Worm (Caenorhabditis elegans): ENCODE results near the gene srlf-4.

Gene srlf-4

DNA sequence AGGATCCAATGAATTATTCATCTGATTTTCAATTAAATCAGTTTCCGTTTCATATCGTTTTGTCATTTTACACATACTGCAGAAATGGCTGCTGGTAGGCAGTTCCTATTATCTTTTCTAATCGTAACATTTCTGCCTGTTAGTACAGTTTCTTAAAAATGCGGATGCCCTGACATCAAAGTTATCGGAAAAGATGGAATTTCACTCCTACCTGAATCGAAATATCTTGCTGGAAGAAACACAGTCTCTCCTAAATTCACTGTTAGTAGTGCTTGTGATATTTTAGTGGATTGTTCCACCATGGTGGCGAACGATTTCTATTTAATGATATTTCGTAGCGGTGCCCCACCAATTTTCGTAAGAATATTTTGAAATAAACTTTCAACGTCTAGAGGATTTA, 24.2 kb upstream of the srlf-4 start, which contains the start of gene F55G11.10:
TSS of gene F55G11.10 (plus strand) at position 301 of the 400 bp plus-strand sequence.
- TF ChIP-seq mls-2 (tag; optimal IDR thresholded peaks at IDR 0.05): no peak
- no peak for TF ChIP-seq drap-1 (GFP tag; optimal IDR thresholded peaks at IDR 0.05)
- no peak for TF ChIP-seq M03D4.4 (tag; optimal IDR thresholded peaks at IDR 0.05)
- TF ChIP-seq lsy-2 (tag; optimal IDR thresholded peaks at IDR 0.05): no peak
- no peak for TF ChIP-seq ceh-43 (GFP tag; optimal IDR thresholded peaks at IDR 0.05)
- no peak for TF ChIP-seq blmp-1 (tag; optimal IDR thresholded peaks at IDR 0.05)
- TF ChIP-seq sptf-1 (tag; optimal IDR thresholded peaks at IDR 0.05): no peak

DNA sequence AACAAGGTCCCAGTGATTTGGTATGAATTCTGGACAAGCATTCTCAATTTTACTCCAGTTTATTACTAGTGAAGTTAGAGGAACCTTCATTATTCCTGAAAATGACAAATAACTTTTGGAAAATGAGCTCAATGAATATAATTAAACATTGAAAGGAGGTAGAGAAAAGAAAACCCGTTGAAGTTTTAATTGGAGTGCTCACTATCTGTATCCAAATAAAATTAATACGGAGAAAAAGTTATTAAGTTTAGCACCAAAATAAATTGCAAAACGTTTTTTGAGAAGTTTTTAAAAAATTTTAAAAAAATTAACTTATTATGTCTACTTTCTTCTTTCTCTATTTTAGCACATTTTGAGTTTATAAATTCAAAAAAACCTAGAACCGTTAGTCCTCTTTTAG, 22.3 kb upstream of the srlf-4 start, which contains the start of gene F55G11.1:
TSS of gene F55G11.1 (minus strand) at position 101 of the 400 bp plus-strand sequence.
- no peak for TF ChIP-seq lin-32 (GFP tag; optimal IDR thresholded peaks at IDR 0.05)
- no peak for TF ChIP-seq blmp-1 (tag; optimal IDR thresholded peaks at IDR 0.05)
- no peak for TF ChIP-seq nhr-2 (tag; optimal IDR thresholded peaks at IDR 0.05)
- TF ChIP-seq nhr-28 (tag; optimal IDR thresholded peaks at IDR 0.05): no peak
- no peak for TF ChIP-seq mab-5 (tag; optimal IDR thresholded peaks at IDR 0.05)
- no peak for TF ChIP-seq tbx-8 (GFP tag; optimal IDR thresholded peaks at IDR 0.05)
- TF ChIP-seq unc-62 (GFP tag; optimal IDR thresholded peaks at IDR 0.05): no peak
- no peak for TF ChIP-seq lsy-2 (tag; optimal IDR thresholded peaks at IDR 0.05)
- TF ChIP-seq sem-2 (GFP tag; optimal IDR thresholded peaks at IDR 0.05): no peak
- TF ChIP-seq nhr-12 (tag; optimal IDR thresholded peaks at IDR 0.05): no peak
- TF ChIP-seq unc-39 (tag; optimal IDR thresholded peaks at IDR 0.05): no peak
- no peak for TF ChIP-seq M03D4.4 (tag; optimal IDR thresholded peaks at IDR 0.05)
- no peak for TF ChIP-seq ceh-83 (GFP tag; optimal IDR thresholded peaks at IDR 0.05)
- TF ChIP-seq elt-1 (tag; optimal IDR thresholded peaks at IDR 0.05; ENCODE audit: borderline replicate concordance, insufficient read depth): no peak
- no peak for TF ChIP-seq cnd-1 (tag; optimal IDR thresholded peaks at IDR 0.05)
- TF ChIP-seq drap-1 (GFP tag; optimal IDR thresholded peaks at IDR 0.05): no peak

DNA sequence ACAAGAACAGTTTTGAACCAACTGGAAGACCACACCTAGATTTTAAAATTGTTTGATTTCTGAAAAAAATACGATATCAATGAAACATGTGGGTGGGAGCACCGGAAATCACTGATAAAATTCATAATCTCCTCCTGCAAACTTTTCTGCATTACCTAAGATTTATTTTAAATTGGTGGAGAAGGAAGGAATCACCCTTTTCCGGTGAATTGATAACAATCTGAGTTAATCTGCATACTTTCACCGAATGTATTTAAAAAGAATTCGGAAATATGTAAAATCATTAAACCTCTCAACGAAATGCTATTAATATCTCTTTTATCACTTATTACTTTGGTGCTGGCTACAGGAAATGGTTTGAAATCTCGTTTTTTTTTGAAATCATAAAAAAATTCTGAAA, 18.4 kb upstream of the srlf-4 start, which contains the start of gene dct-19:
TSS of gene dct-19 (plus strand) at position 301 of the 400 bp plus-strand sequence.
- TF ChIP-seq mep-1 (tag; optimal IDR thresholded peaks at IDR 0.05): no peak
- no peak for TF ChIP-seq sem-2 (GFP tag; optimal IDR thresholded peaks at IDR 0.05)
- TF ChIP-seq unc-120 (tag; optimal IDR thresholded peaks at IDR 0.05; ENCODE audit: poor library complexity, severe bottlenecking): no peak
- TF ChIP-seq nhr-12 (tag; optimal IDR thresholded peaks at IDR 0.05): no peak
- TF ChIP-seq mab-5 (tag; optimal IDR thresholded peaks at IDR 0.05): no peak
- no peak for TF ChIP-seq unc-62 (GFP tag; optimal IDR thresholded peaks at IDR 0.05)
- TF ChIP-seq cnd-1 (tag; optimal IDR thresholded peaks at IDR 0.05): no peak
- TF ChIP-seq bed-3 (GFP tag; optimal IDR thresholded peaks at IDR 0.05): no peak
- TF ChIP-seq drap-1 (GFP tag; optimal IDR thresholded peaks at IDR 0.05): no peak
- TF ChIP-seq flh-1 (GFP tag; optimal IDR thresholded peaks at IDR 0.05): no peak
- no peak for TF ChIP-seq snpc-4 (tag; optimal IDR thresholded peaks at IDR 0.05)
- no peak for TF ChIP-seq zip-8 (tag; optimal IDR thresholded peaks at IDR 0.05)
- no peak for TF ChIP-seq nhr-237 (tag; optimal IDR thresholded peaks at IDR 0.05)
- no peak for TF ChIP-seq elt-1 (tag; optimal IDR thresholded peaks at IDR 0.05; ENCODE audit: borderline replicate concordance, insufficient read depth)

DNA sequence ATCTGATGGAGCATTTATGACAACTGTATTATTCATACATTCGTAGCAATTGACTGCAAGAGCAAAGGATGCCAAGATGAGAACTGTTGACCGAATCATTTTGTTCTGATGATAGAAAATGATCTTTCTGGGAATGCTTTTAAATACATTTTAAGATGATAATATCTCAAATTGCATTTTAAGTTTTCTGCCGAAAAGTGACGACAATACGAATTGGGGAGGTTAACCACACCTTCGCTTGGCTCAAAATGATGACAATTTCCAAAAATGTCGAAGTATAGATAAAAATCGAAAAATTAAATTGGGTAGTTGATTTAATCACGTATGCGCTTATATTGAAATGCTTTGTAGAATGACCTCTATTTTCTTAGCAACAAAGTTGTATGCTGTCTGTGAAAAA, 17.0 kb upstream of the srlf-4 start, which contains the start of gene dod-24:
TSS of gene dod-24 (minus strand) at position 101 of the 400 bp plus-strand sequence.
- TF ChIP-seq pha-4 (tag; optimal IDR thresholded peaks at IDR 0.05): no peak
- TF ChIP-seq mab-5 (tag; optimal IDR thresholded peaks at IDR 0.05): no peak
- no peak for TF ChIP-seq mls-2 (tag; optimal IDR thresholded peaks at IDR 0.05)
- TF ChIP-seq drap-1 (GFP tag; optimal IDR thresholded peaks at IDR 0.05): no peak
- no peak for TF ChIP-seq sem-2 (GFP tag; optimal IDR thresholded peaks at IDR 0.05)
- TF ChIP-seq M03D4.4 (tag; optimal IDR thresholded peaks at IDR 0.05): no peak
- TF ChIP-seq elt-1 (tag; optimal IDR thresholded peaks at IDR 0.05; ENCODE audit: borderline replicate concordance, insufficient read depth): no peak
- no peak for TF ChIP-seq ham-2 (GFP tag; optimal IDR thresholded peaks at IDR 0.05)
- no peak for TF ChIP-seq snpc-4 (tag; optimal IDR thresholded peaks at IDR 0.05)
- no peak for TF ChIP-seq nhr-12 (tag; optimal IDR thresholded peaks at IDR 0.05)
- TF ChIP-seq ztf-11 (tag; optimal IDR thresholded peaks at IDR 0.05): no peak
- TF ChIP-seq cnd-1 (tag; optimal IDR thresholded peaks at IDR 0.05): no peak
- TF ChIP-seq unc-62 (GFP tag; optimal IDR thresholded peaks at IDR 0.05): no peak
- TF ChIP-seq lsy-2 (tag; optimal IDR thresholded peaks at IDR 0.05): no peak

DNA sequence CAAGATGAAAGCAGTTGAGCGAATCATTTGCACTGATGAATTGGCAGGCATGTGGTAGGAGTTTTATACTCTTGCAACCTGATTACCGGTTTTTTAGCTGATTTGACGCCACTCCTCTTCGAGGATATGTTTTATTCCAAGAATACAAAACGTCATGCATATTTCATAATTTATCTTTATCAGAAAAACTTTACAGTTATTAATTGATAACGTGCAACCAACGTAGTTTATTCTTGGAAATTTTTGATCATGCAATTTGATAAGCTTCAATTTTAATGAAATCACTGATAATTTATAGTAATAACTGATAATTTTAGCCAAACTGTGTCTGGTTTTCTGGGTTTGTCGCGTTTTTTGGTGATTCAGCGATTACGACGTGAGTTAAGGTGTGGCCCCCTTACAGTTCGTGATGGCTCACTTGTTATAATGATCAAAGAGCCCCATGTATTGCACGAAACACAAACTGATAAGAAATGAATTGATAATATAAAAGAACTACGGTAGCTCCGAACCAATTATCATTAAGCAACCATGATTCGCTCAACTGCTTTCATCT, 12.1 kb upstream of the srlf-4 start, which contains the start of the genes cld-1 and dod-21:
TSS of gene cld-1 (minus strand) at position 51 of the 556 bp plus-strand sequence.
TSS of gene dod-21 (plus strand) at position 518 of the 556 bp plus-strand sequence.
- TF ChIP-seq mls-2 (tag; optimal IDR thresholded peaks at IDR 0.05) (no peak), unc-62 (GFP tag; optimal IDR thresholded peaks at IDR 0.05) (no peak)
